ENCODE assay signal across 2 fruit fly cellular contexts in the genomic region with DNA sequence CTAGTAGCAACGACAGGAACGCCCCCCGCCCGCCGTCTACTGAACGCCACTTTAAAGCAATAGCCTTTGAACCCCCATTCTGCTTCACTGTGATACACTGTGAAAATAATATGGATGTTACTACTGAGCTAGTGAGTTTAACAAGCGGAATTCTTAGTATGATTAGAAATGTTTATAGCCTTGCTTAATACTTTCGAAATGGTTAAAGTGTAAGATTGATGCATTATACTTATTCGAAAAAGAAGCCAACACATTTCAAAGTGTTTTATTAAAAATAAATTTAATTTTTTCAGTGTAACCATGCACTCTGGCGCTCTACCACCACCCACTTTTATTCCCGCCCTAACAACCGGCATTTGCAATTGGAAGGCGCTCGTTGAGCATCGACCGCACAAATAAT.
TF ChIP-seq lines count a peak whose summit lies in the region.

No protein-coding gene starts in this region.

TF ChIP-seq in whole organism, embryonic, 481 proteins besides CTCF, POLR2A, EP300 and RAD21 (continued from another document and continues in another):
- TF ChIP-seq CG13775 (GFP tag; optimal IDR thresholded peaks at IDR 0.05; lab: Kevin White, UChicago) (no peak), Jarid2 (GFP tag; optimal IDR thresholded peaks at IDR 0.05; lab: Kevin White, UChicago) (no peak), psq (GFP tag; optimal IDR thresholded peaks at IDR 0.05; lab: Kevin White, UChicago) (no peak), NfI (GFP tag; optimal IDR thresholded peaks at IDR 0.05; lab: Kevin White, UChicago) (peak; percentile 9), CG34376 (GFP tag; optimal IDR thresholded peaks at IDR 0.05; lab: Kevin White, UChicago) (no peak), Gsc (GFP tag; IDR thresholded peaks at IDR 0.05; lab: Robert Waterston, UW) (no peak), ab (GFP tag; optimal IDR thresholded peaks at IDR 0.05; lab: Kevin White, UChicago) (no peak), tin (GFP tag; optimal IDR thresholded peaks at IDR 0.05; lab: Kevin White, UChicago) (peak; percentile 7), Fer2 (tag; optimal IDR thresholded peaks at IDR 0.05; lab: Kevin White, UChicago) (no peak), B-H1 (GFP tag; IDR thresholded peaks at IDR 0.05; lab: Robert Waterston, UW) (no peak), phol (tag; optimal IDR thresholded peaks at IDR 0.05; lab: Kevin White, UChicago) (peak; percentile 60), CG18011 (GFP tag; optimal IDR thresholded peaks at IDR 0.05; lab: Kevin White, UChicago) (no peak), CG2875 (GFP tag; optimal IDR thresholded peaks at IDR 0.05; lab: Kevin White, UChicago) (peak; percentile 23), gcm (GFP tag; optimal IDR thresholded peaks at IDR 0.05; lab: Kevin White, UChicago) (peak; percentile 84), sr (GFP tag; IDR thresholded peaks at IDR 0.05; lab: Robert Waterston, UW) (no peak), Hr51 (GFP tag; optimal IDR thresholded peaks at IDR 0.05; lab: Kevin White, UChicago) (peak in 1 of 2 experiments; percentile 46), CG12942 (GFP tag; optimal IDR thresholded peaks at IDR 0.05; lab: Kevin White, UChicago) (no peak), pfk (GFP tag; optimal IDR thresholded peaks at IDR 0.05; lab: Kevin White, UChicago) (no peak), Side (GFP tag; optimal IDR thresholded peaks at IDR 0.05; lab: Kevin White, UChicago) (no peak), CG11696 (GFP tag; IDR thresholded peaks at IDR 0.05; lab: Robert Waterston, UW) (0 out of 2 replicates have a peak, but pooled peaks have one; percentile 20), CG17186 (GFP tag; optimal IDR thresholded peaks at IDR 0.05; lab: Kevin White, UChicago) (no peak), Optix (GFP tag; IDR thresholded peaks at IDR 0.05; lab: Robert Waterston, UW) (no peak), CG4820 (GFP tag; optimal IDR thresholded peaks at IDR 0.05; lab: Kevin White, UChicago) (peak; percentile 17), maf-S (GFP tag; optimal IDR thresholded peaks at IDR 0.05; lab: Kevin White, UChicago) (no peak), yki (optimal IDR thresholded peaks at IDR 0.05; lab: Kevin White, UChicago) (no peak), inv (GFP tag; IDR thresholded peaks at IDR 0.05; lab: Robert Waterston, UW; ENCODE audit: partially characterized antibody) (no peak), CG17568 (GFP tag; optimal IDR thresholded peaks at IDR 0.05; lab: Kevin White, UChicago) (no peak), Atf6 (GFP tag; IDR thresholded peaks at IDR 0.05; lab: Robert Waterston, UW) (no peak), CG15514 (GFP tag; optimal IDR thresholded peaks at IDR 0.05; lab: Kevin White, UChicago) (no peak), CG6254 (GFP tag; optimal IDR thresholded peaks at IDR 0.05; lab: Kevin White, UChicago) (peak; percentile 30), salm (tag; optimal IDR thresholded peaks at IDR 0.05; lab: Kevin White, UChicago) (no peak), Lim3 (GFP tag; IDR thresholded peaks at IDR 0.05; lab: Robert Waterston, UW) (no peak), CG15073 (GFP tag; optimal IDR thresholded peaks at IDR 0.05; lab: Kevin White, UChicago) (no peak), CG12391 (tag; optimal IDR thresholded peaks at IDR 0.05; lab: Kevin White, UChicago) (peak; percentile 51), peb (GFP tag; IDR thresholded peaks at IDR 0.05; lab: Robert Waterston, UW) (no peak), H15 (GFP tag; IDR thresholded peaks at IDR 0.05; lab: Robert Waterston, UW) (0 out of 3 replicates have a peak, but pooled peaks have one; percentile 34), Adf1 (GFP tag; IDR thresholded peaks at IDR 0.05; lab: Robert Waterston, UW) (no peak), CG12659 (GFP tag; optimal IDR thresholded peaks at IDR 0.05; lab: Kevin White, UChicago) (no peak), dimm (GFP tag; IDR thresholded peaks at IDR 0.05; lab: Robert Waterston, UW) (no peak), Bdp1 (GFP tag; optimal IDR thresholded peaks at IDR 0.05; lab: Kevin White, UChicago) (no peak), unc-4 (GFP tag; IDR thresholded peaks at IDR 0.05; lab: Robert Waterston, UW; ENCODE audit: partially characterized antibody) (no peak), dmrt11E (tag; optimal IDR thresholded peaks at IDR 0.05; lab: Kevin White, UChicago) (peak; percentile 57), CG1233 (GFP tag; optimal IDR thresholded peaks at IDR 0.05; lab: Kevin White, UChicago) (no peak), aop (GFP tag; IDR thresholded peaks at IDR 0.05; lab: Robert Waterston, UW) (no peak), MESR4 (GFP tag; optimal IDR thresholded peaks at IDR 0.05; lab: Kevin White, UChicago) (no peak), CG6854 (GFP tag; optimal IDR thresholded peaks at IDR 0.05; lab: Kevin White, UChicago) (no peak), CG8765 (GFP tag; IDR thresholded peaks at IDR 0.05; lab: Robert Waterston, UW) (no peak), Tbp (GFP tag; optimal IDR thresholded peaks at IDR 0.05; lab: Kevin White, UChicago) (no peak), tio (GFP tag; optimal IDR thresholded peaks at IDR 0.05; lab: Kevin White, UChicago) (peak; percentile 41), Dip2 (GFP tag; IDR thresholded peaks at IDR 0.05; lab: Robert Waterston, UW) (no peak), CG34224 (GFP tag; IDR thresholded peaks at IDR 0.05; lab: Robert Waterston, UW; ENCODE audit: partially characterized antibody) (no peak), CG30020 (tag; optimal IDR thresholded peaks at IDR 0.05; lab: Kevin White, UChicago) (no peak), zen (tag; optimal IDR thresholded peaks at IDR 0.05; lab: Kevin White, UChicago) (no peak), Poxn (GFP tag; IDR thresholded peaks at IDR 0.05; lab: Robert Waterston, UW) (no peak), knrl (GFP tag; IDR thresholded peaks at IDR 0.05; lab: Robert Waterston, UW; ENCODE audit: partially characterized antibody) (no peak), Opbp (GFP tag; IDR thresholded peaks at IDR 0.05; lab: Robert Waterston, UW; ENCODE audit: partially characterized antibody) (no peak), CG9215 (GFP tag; IDR thresholded peaks at IDR 0.05; lab: Robert Waterston, UW) (no peak), jigr1 (GFP tag; IDR thresholded peaks at IDR 0.05; lab: Robert Waterston, UW) (no peak), corto (GFP tag; optimal IDR thresholded peaks at IDR 0.05; lab: Kevin White, UChicago) (no peak), CG16813 (GFP tag; IDR thresholded peaks at IDR 0.05; lab: Robert Waterston, UW; ENCODE audit: partially characterized antibody) (no peak), CG14667 (GFP tag; IDR thresholded peaks at IDR 0.05; lab: Robert Waterston, UW) (no peak), Neu2 (GFP tag; optimal IDR thresholded peaks at IDR 0.05; lab: Kevin White, UChicago; ENCODE audit: borderline replicate concordance) (no peak), NC2β (GFP tag; optimal IDR thresholded peaks at IDR 0.05; lab: Kevin White, UChicago) (peak; percentile 26), CG9609 (GFP tag; optimal IDR thresholded peaks at IDR 0.05; lab: Kevin White, UChicago) (no peak), Lpt (GFP tag; optimal IDR thresholded peaks at IDR 0.05; lab: Kevin White, UChicago) (no peak)

TF ChIP-seq in whole organism, prepupa, 60 proteins besides CTCF, POLR2A, EP300 and RAD21 (continued from another document):
- no peak for TF ChIP-seq Hr38 (GFP tag; optimal IDR thresholded peaks at IDR 0.05; lab: Kevin White, UChicago)
- TF ChIP-seq Hr39 (GFP tag; optimal IDR thresholded peaks at IDR 0.05; lab: Kevin White, UChicago) = peak; percentile 13
- no peak for TF ChIP-seq Blimp-1 (GFP tag; optimal IDR thresholded peaks at IDR 0.05; lab: Kevin White, UChicago)
- TF ChIP-seq pdm3 (GFP tag; optimal IDR thresholded peaks at IDR 0.05; lab: Kevin White, UChicago) = peak; percentile 26
- TF ChIP-seq lz (GFP tag; optimal IDR thresholded peaks at IDR 0.05; lab: Kevin White, UChicago) = no peak
- no peak for TF ChIP-seq CG16779 (tag; optimal IDR thresholded peaks at IDR 0.05; lab: Kevin White, UChicago)
- no peak for TF ChIP-seq vri (GFP tag; optimal IDR thresholded peaks at IDR 0.05; lab: Kevin White, UChicago)
- TF ChIP-seq eg (GFP tag; IDR thresholded peaks at IDR 0.05; lab: Robert Waterston, UW) = no peak
- peak; percentile 81 for TF ChIP-seq Eip78C (GFP tag; lab: Kevin White, UChicago)
- TF ChIP-seq Eip93F (GFP tag; optimal IDR thresholded peaks at IDR 0.05; lab: Kevin White, UChicago) = no peak
- no peak for TF ChIP-seq net (GFP tag; optimal IDR thresholded peaks at IDR 0.05; lab: Kevin White, UChicago)
- TF ChIP-seq fd85E (GFP tag; optimal IDR thresholded peaks at IDR 0.05; lab: Kevin White, UChicago) = no peak
- no peak for TF ChIP-seq cyc (GFP tag; optimal IDR thresholded peaks at IDR 0.05; lab: Kevin White, UChicago)
- TF ChIP-seq CG6276 (GFP tag; optimal IDR thresholded peaks at IDR 0.05; lab: Kevin White, UChicago) = peak; percentile 32
- no peak for TF ChIP-seq CG34406 (GFP tag; optimal IDR thresholded peaks at IDR 0.05; lab: Kevin White, UChicago)
- peak; percentile 17 for TF ChIP-seq achi (GFP tag; optimal IDR thresholded peaks at IDR 0.05; lab: Kevin White, UChicago)
- TF ChIP-seq CG11294 (GFP tag; IDR thresholded peaks at IDR 0.05; lab: Robert Waterston, UW) = 0 out of 2 replicates have a peak, but pooled peaks have one; percentile 25
- peak; percentile 12 for TF ChIP-seq dsx (GFP tag; optimal IDR thresholded peaks at IDR 0.05; lab: Kevin White, UChicago; ENCODE audit: poor library complexity, severe bottlenecking)
- no peak for TF ChIP-seq dac (GFP tag; optimal IDR thresholded peaks at IDR 0.05; lab: Kevin White, UChicago)
- no peak for TF ChIP-seq Sox14 (GFP tag; optimal IDR thresholded peaks at IDR 0.05; lab: Kevin White, UChicago)
- peak; percentile 26 for TF ChIP-seq CG3032 (tag; optimal IDR thresholded peaks at IDR 0.05; lab: Kevin White, UChicago)
- TF ChIP-seq Ets96B (tag; optimal IDR thresholded peaks at IDR 0.05; lab: Kevin White, UChicago) = peak; percentile 10
- TF ChIP-seq CG31627 (GFP tag; optimal IDR thresholded peaks at IDR 0.05; lab: Kevin White, UChicago) = no peak
- TF ChIP-seq CG6163 (GFP tag; IDR thresholded peaks at IDR 0.05; lab: Robert Waterston, UW) = 0 out of 3 replicates have a peak, but pooled peaks have one; percentile 37
- TF ChIP-seq svp (GFP tag; lab: Kevin White, UChicago) = peak; percentile 40
- no peak for TF ChIP-seq Sox15 (GFP tag; optimal IDR thresholded peaks at IDR 0.05; lab: Kevin White, UChicago)
- peak; percentile 16 for TF ChIP-seq CG4318 (GFP tag; optimal IDR thresholded peaks at IDR 0.05; lab: Kevin White, UChicago)
- TF ChIP-seq salr (GFP tag; optimal IDR thresholded peaks at IDR 0.05; lab: Kevin White, UChicago) = no peak
- TF ChIP-seq CG7368 (GFP tag; optimal IDR thresholded peaks at IDR 0.05; lab: Kevin White, UChicago) = no peak
- TF ChIP-seq CG11902 (GFP tag; optimal IDR thresholded peaks at IDR 0.05; lab: Kevin White, UChicago) = peak; percentile 7
- no peak for TF ChIP-seq Eip75B (GFP tag; optimal IDR thresholded peaks at IDR 0.05; lab: Kevin White, UChicago)
- TF ChIP-seq fkh (GFP tag; optimal IDR thresholded peaks at IDR 0.05; lab: Kevin White, UChicago) = no peak
- peak; percentile 59 for TF ChIP-seq Hr4 (GFP tag; optimal IDR thresholded peaks at IDR 0.05; lab: Kevin White, UChicago)
- TF ChIP-seq ss (GFP tag; optimal IDR thresholded peaks at IDR 0.05; lab: Kevin White, UChicago) = peak in 1 of 2 experiments; percentile 10
- TF ChIP-seq Met (GFP tag; optimal IDR thresholded peaks at IDR 0.05; lab: Kevin White, UChicago) = peak; percentile 26
- TF ChIP-seq CG10669 (GFP tag; optimal IDR thresholded peaks at IDR 0.05; lab: Kevin White, UChicago) = peak; percentile 15
- TF ChIP-seq spab (GFP tag; optimal IDR thresholded peaks at IDR 0.05; lab: Kevin White, UChicago) = peak; percentile 29
- TF ChIP-seq OdsH (GFP tag; optimal IDR thresholded peaks at IDR 0.05; lab: Kevin White, UChicago) = peak; percentile 52
